Worm (Caenorhabditis elegans) whole organism, dauer: ENCODE measurements around the gene T21B6.3.

Source experiments
- unc-62 ChIP-seq: sonication (generic microtip); optimal IDR thresholded peaks from 2 replicates; lab custom pipeline; 2017; ENCODE audit warnings: missing biosample characterization, missing genetic modification reagents, missing genetic modification characterization

T21B6.3 gene

ce11 chrX:10961724-10962123 is 13.0 kb upstream of the T21B6.3 start:
- TF ChIP-seq unc-62 (GFP tag; lab: Kevin White, UChicago), result no peak

ce11 chrX:10959136-10959535 is 10.4 kb upstream of the T21B6.3 start, which contains the start of gene K09C8.2:
TSS of gene K09C8.2 (plus strand) at chrX:10959436.
- no peak for TF ChIP-seq unc-62 (GFP tag; lab: Kevin White, UChicago)

- TF ChIP-seq unc-62 (GFP tag; lab: Kevin White, UChicago), result no peak
These were observed 9.7 kb upstream of the T21B6.3 start, which contains the start of gene nlp-19 for ce11 chrX:10958427-10958826. TSS of gene nlp-19 (plus strand) at chrX:10958727.

ce11 chrX:10956972-10957678 is 8.4 kb upstream of the T21B6.3 start:
- no peak for TF ChIP-seq unc-62 (GFP tag; lab: Kevin White, UChicago)

ce11 chrX:10953834-10954233 is 5.1 kb upstream of the T21B6.3 start, which contains the start of gene pbo-4:
TSS of gene pbo-4 (plus strand) at chrX:10954134.
- no peak for TF ChIP-seq unc-62 (GFP tag; lab: Kevin White, UChicago)

ce11 chrX:10951922-10952321 is 3.2 kb upstream of the T21B6.3 start:
- TF ChIP-seq unc-62 (GFP tag; lab: Kevin White, UChicago), result no peak

ce11 chrX:10951168-10951567 is 2.4 kb upstream of the T21B6.3 start, which contains the start of gene K09C8.7:
TSS of gene K09C8.7 (minus strand) at chrX:10951393.
- TF ChIP-seq unc-62 (GFP tag; lab: Kevin White, UChicago), result no peak

ce11 chrX:10941255-10941654 is 7.5 kb downstream of the T21B6.3 start, which contains the start of gene pho-7:
TSS of gene pho-7 (minus strand) at chrX:10941355.
- TF ChIP-seq unc-62 (GFP tag; lab: Kevin White, UChicago), result no peak

- TF ChIP-seq unc-62 (GFP tag; lab: Kevin White, UChicago), result no peak
These were observed 15.3 kb downstream of the T21B6.3 start for ce11 chrX:10933308-10934014.

ce11 chrX:10932087-10932486 is 16.7 kb downstream of the T21B6.3 start:
- TF ChIP-seq unc-62 (GFP tag; lab: Kevin White, UChicago), result no peak

ce11 chrX:10928948-10929563 is 19.7 kb downstream of the T21B6.3 start, which contains the start of gene dgn-1:
TSS of gene dgn-1 (minus strand) at chrX:10928998.
- TF ChIP-seq unc-62 (GFP tag; lab: Kevin White, UChicago), result no peak

- no peak for TF ChIP-seq unc-62 (GFP tag; lab: Kevin White, UChicago)
These were observed 21.6 kb downstream of the T21B6.3 start for ce11 chrX:10927136-10927535.

ce11 chrX:10924031-10924430 is 24.7 kb downstream of the T21B6.3 start:
- TF ChIP-seq unc-62 (GFP tag; lab: Kevin White, UChicago), result no peak

- no peak for TF ChIP-seq unc-62 (GFP tag; lab: Kevin White, UChicago)
These were observed 29.1 kb downstream of the T21B6.3 start, which contains the start of gene nstp-9 for ce11 chrX:10919613-10920012. TSS of gene nstp-9 (minus strand) at chrX:10919713.

- no peak for TF ChIP-seq unc-62 (GFP tag; lab: Kevin White, UChicago)
These were observed 32.6 kb downstream of the T21B6.3 start for ce11 chrX:10916194-10916593.
